Worm (Caenorhabditis elegans) whole organism, L4 larva: ENCODE measurements around the gene ZK1236.5.
A peak's percentile ranks its signal among the peaks of the same experiment; 100 is the strongest.

Experiments
- F37D6.2 ChIP-seq: sonication (generic microtip); optimal IDR thresholded peaks from 2 replicates; lab custom pipeline; 2016; ENCODE audit warnings: mild to moderate bottlenecking, missing genetic modification characterization, missing compliant biosample characterization
- F49E8.2 ChIP-seq: sonication (generic microtip); optimal IDR thresholded peaks from 2 replicates; lab custom pipeline; 2016; ENCODE audit warnings: missing compliant biosample characterization, mild to moderate bottlenecking, missing genetic modification characterization, borderline replicate concordance
- R02D3.7 ChIP-seq: fragments of 150-350 bp; sonication (generic microtip); optimal IDR thresholded peaks from 3 replicates; lab custom pipeline; 2014; ENCODE audit warnings: missing biosample characterization, missing genetic modification characterization
- T20F7.1 ChIP-seq: fragments of 200-800 bp; sonication (Bioruptor generic); optimal IDR thresholded peaks from 2 replicates; lab custom pipeline; 2018; ENCODE audit warnings: mild to moderate bottlenecking, missing genetic modification characterization, missing compliant biosample characterization
- T26A8.4 ChIP-seq: fragments of 200-800 bp; sonication (Bioruptor generic); IDR thresholded peaks from 2 replicates; pipeline ENCODE4 v1.3.6; 2022; ENCODE audit warnings: missing genetic modification characterization, missing compliant biosample characterization
- Y105C5A.15 ChIP-seq: fragments of 200-800 bp; sonication (Bioruptor generic); IDR thresholded peaks from 2 replicates; pipeline ENCODE4 v1.3.6; 2022; ENCODE audit warnings: missing genetic modification characterization, missing compliant biosample characterization
- Y48G9A.11 ChIP-seq: fragments of 200-800 bp; sonication (Bioruptor generic); IDR thresholded peaks from 2 replicates; pipeline ENCODE4 v1.3.6; 2022; ENCODE audit warnings: missing genetic modification reagents, missing genetic modification characterization, missing compliant biosample characterization
- ZK546.5 ChIP-seq, 2 experiments: sonication (generic microtip); optimal IDR thresholded peaks; 2 replicates each; lab custom pipeline; 2017; ENCODE audit warnings: missing biosample characterization in 2 of 2, missing genetic modification characterization in 2 of 2
- aha-1 ChIP-seq: fragments of 150-350 bp; peaks from one replicate; lab custom pipeline; 2014; ENCODE audit warnings: missing biosample characterization, missing genetic modification characterization
- ama-1 ChIP-seq: fragments of 150-350 bp; optimal IDR thresholded peaks from 2 replicates; lab custom pipeline; 2014; ENCODE audit warnings: inconsistent platforms, mixed read lengths
- ceh-32 ChIP-seq: sonication (generic microtip); optimal IDR thresholded peaks from 2 replicates; lab custom pipeline; 2016; ENCODE audit warnings: mild to moderate bottlenecking, missing genetic modification characterization, missing compliant biosample characterization; ENCODE audit not compliant: poor library complexity
- ceh-44 ChIP-seq: fragments of 200-800 bp; sonication (Bioruptor generic); IDR thresholded peaks from 2 replicates; pipeline ENCODE4 v1.3.6; 2022; ENCODE audit warnings: missing genetic modification reagents, missing genetic modification characterization, missing compliant biosample characterization
- ceh-62 ChIP-seq: sonication (generic microtip); optimal IDR thresholded peaks from 2 replicates; lab custom pipeline; 2017; ENCODE audit warnings: missing biosample characterization, missing genetic modification characterization
- ces-1 ChIP-seq: fragments of 150-350 bp; sonication (generic microtip); optimal IDR thresholded peaks from 4 replicates; lab custom pipeline; 2014; ENCODE audit warnings: missing biosample characterization, missing genetic modification reagents, missing genetic modification characterization
- ctbp-1 ChIP-seq: fragments of 200-800 bp; sonication (Bioruptor generic); IDR thresholded peaks from 2 replicates; pipeline ENCODE4 v1.3.6; 2022; ENCODE audit warnings: missing genetic modification reagents, missing genetic modification characterization, missing compliant biosample characterization
- daf-12 ChIP-seq: fragments of 150-350 bp; optimal IDR thresholded peaks from 2 replicates; lab custom pipeline; 2014; ENCODE audit warnings: missing biosample characterization, missing genetic modification reagents, missing genetic modification characterization
- daf-8 ChIP-seq: fragments of 200-800 bp; sonication (Bioruptor generic); IDR thresholded peaks from 2 replicates; pipeline ENCODE4 v1.3.6; 2022; ENCODE audit warnings: missing genetic modification characterization, missing compliant biosample characterization
- dmd-6 ChIP-seq: fragments of 200-800 bp; sonication (Bioruptor generic); IDR thresholded peaks from 2 replicates; pipeline ENCODE4 v1.3.6; 2022; ENCODE audit warnings: missing genetic modification reagents, missing genetic modification characterization, missing compliant biosample characterization
- dmd-9 ChIP-seq: fragments of 200-800 bp; sonication (Bioruptor generic); IDR thresholded peaks from 2 replicates; pipeline ENCODE4 v1.3.6; 2022; ENCODE audit warnings: missing genetic modification reagents, missing genetic modification characterization, missing compliant biosample characterization
- dpl-1 ChIP-seq: fragments of 150-350 bp; optimal IDR thresholded peaks from 2 replicates; lab custom pipeline; 2014; ENCODE audit warnings: missing biosample characterization, missing genetic modification reagents, missing genetic modification characterization
- dve-1 ChIP-seq: sonication (generic microtip); optimal IDR thresholded peaks from 2 replicates; lab custom pipeline; 2017; ENCODE audit warnings: antibody characterized with exemption, mild to moderate bottlenecking, missing genetic modification characterization, missing compliant biosample characterization; ENCODE audit not compliant: insufficient read depth
- fkh-10 ChIP-seq: fragments of 150-350 bp; optimal IDR thresholded peaks from 2 replicates; lab custom pipeline; 2014; ENCODE audit warnings: missing biosample characterization, missing genetic modification reagents, missing genetic modification characterization
- fos-1 ChIP-seq: fragments of 150-350 bp; optimal IDR thresholded peaks from 2 replicates; lab custom pipeline; 2014; ENCODE audit warnings: missing biosample characterization, missing genetic modification characterization
- jun-1 ChIP-seq: fragments of 150-350 bp; optimal IDR thresholded peaks from 2 replicates; lab custom pipeline; 2014; ENCODE audit warnings: missing biosample characterization, missing genetic modification reagents, missing genetic modification characterization
- lim-7 ChIP-seq: fragments of 200-800 bp; sonication (Bioruptor generic); IDR thresholded peaks from 2 replicates; pipeline ENCODE4 v1.3.6; 2022; ENCODE audit warnings: missing genetic modification characterization, missing compliant biosample characterization
- lin-1 ChIP-seq: fragments of 200-800 bp; sonication (Bioruptor generic); IDR thresholded peaks from 2 replicates; pipeline ENCODE4 v1.3.6; 2022; ENCODE audit warnings: missing genetic modification reagents, missing genetic modification characterization, missing compliant biosample characterization
- lin-29 ChIP-seq: fragments of 200-800 bp; sonication (Bioruptor generic); IDR thresholded peaks from 2 replicates; pipeline ENCODE4 v1.3.6; 2022; ENCODE audit warnings: missing genetic modification reagents, missing genetic modification characterization, missing compliant biosample characterization
- lin-38 ChIP-seq: fragments of 200-800 bp; sonication (Bioruptor generic); IDR thresholded peaks from 2 replicates; pipeline ENCODE4 v1.3.6; 2022; ENCODE audit warnings: missing genetic modification reagents, missing genetic modification characterization, missing compliant biosample characterization
- lir-3 ChIP-seq: sonication (generic microtip); optimal IDR thresholded peaks from 2 replicates; lab custom pipeline; 2016; ENCODE audit warnings: mild to moderate bottlenecking, missing genetic modification characterization, missing compliant biosample characterization
- lsy-2 ChIP-seq, 2 experiments: fragments of 150-350 bp in 1 of 2; sonication (generic microtip) in 1 of 2; optimal IDR thresholded peaks; 2 replicates each; lab custom pipeline; 2014 to 2017; ENCODE audit warnings: missing biosample characterization in 2 of 2, missing genetic modification characterization in 2 of 2
- mdl-1 ChIP-seq, 2 experiments: fragments of 150-350 bp in 1 of 2; sonication (generic microtip) in 1 of 2; optimal IDR thresholded peaks; 2 replicates each; lab custom pipeline; 2014 to 2017; ENCODE audit warnings: missing biosample characterization in 2 of 2, missing genetic modification characterization in 2 of 2
- mes-2 ChIP-seq: sonication (generic microtip); optimal IDR thresholded peaks from 2 replicates; lab custom pipeline; 2016; ENCODE audit warnings: missing genotype, mild to moderate bottlenecking, missing genetic modification characterization, missing compliant biosample characterization; ENCODE audit not compliant: poor library complexity, severe bottlenecking
- mxl-3 ChIP-seq: fragments of 200-800 bp; sonication (Bioruptor generic); optimal IDR thresholded peaks from 2 replicates; lab custom pipeline; 2018; ENCODE audit warnings: mild to moderate bottlenecking, missing genetic modification characterization, missing compliant biosample characterization
- nhr-111 ChIP-seq: fragments of 200-800 bp; sonication (Bioruptor generic); optimal IDR thresholded peaks from 2 replicates; lab custom pipeline; 2018; ENCODE audit warnings: mild to moderate bottlenecking, missing genetic modification characterization, missing compliant biosample characterization
- nhr-42 ChIP-seq: fragments of 200-800 bp; sonication (Bioruptor generic); IDR thresholded peaks from 2 replicates; pipeline ENCODE4 v1.3.6; 2022; ENCODE audit warnings: missing genetic modification characterization, missing compliant biosample characterization
- nhr-48 ChIP-seq: sonication (generic microtip); optimal IDR thresholded peaks from 2 replicates; lab custom pipeline; 2016; ENCODE audit warnings: mild to moderate bottlenecking, missing genetic modification characterization, missing compliant biosample characterization
- nhr-6 ChIP-seq: fragments of 150-350 bp; optimal IDR thresholded peaks from 2 replicates; lab custom pipeline; 2014; ENCODE audit warnings: missing biosample characterization, missing genetic modification characterization
- nhr-76 ChIP-seq: fragments of 150-350 bp; optimal IDR thresholded peaks from 2 replicates; lab custom pipeline; 2014; ENCODE audit warnings: missing biosample characterization, missing genetic modification characterization
- nhr-77 ChIP-seq: fragments of 150-350 bp; optimal IDR thresholded peaks from 2 replicates; lab custom pipeline; 2014; ENCODE audit warnings: missing biosample characterization, missing genetic modification characterization
- php-3 ChIP-seq: fragments of 200-800 bp; sonication (Bioruptor generic); IDR thresholded peaks from 2 replicates; pipeline ENCODE4 v1.3.6; 2022; ENCODE audit warnings: missing genetic modification reagents, missing genetic modification characterization, missing compliant biosample characterization
- pqm-1 ChIP-seq: sonication (generic microtip); optimal IDR thresholded peaks from 2 replicates; lab custom pipeline; 2017; ENCODE audit warnings: missing biosample characterization, missing genetic modification characterization
- rbr-2 ChIP-seq: sonication (generic microtip); optimal IDR thresholded peaks from 2 replicates; lab custom pipeline; 2016; ENCODE audit warnings: missing genotype, missing genetic modification characterization, missing compliant biosample characterization
- tag-97 ChIP-seq: fragments of 200-800 bp; sonication (Bioruptor generic); IDR thresholded peaks from 2 replicates; pipeline ENCODE4 v1.3.6; 2022; ENCODE audit warnings: missing genetic modification characterization, missing compliant biosample characterization
- unc-39 ChIP-seq: sonication (generic microtip); optimal IDR thresholded peaks from 2 replicates; lab custom pipeline; 2017; ENCODE audit warnings: missing biosample characterization, missing genetic modification characterization
- vab-7 ChIP-seq: fragments of 200-800 bp; sonication (Bioruptor generic); IDR thresholded peaks from 2 replicates; pipeline ENCODE4 v1.3.6; 2022; ENCODE audit warnings: missing genetic modification reagents, missing genetic modification characterization, missing compliant biosample characterization
- zfp-2 ChIP-seq: sonication (generic microtip); optimal IDR thresholded peaks from 2 replicates; lab custom pipeline; 2016; ENCODE audit warnings: mild to moderate bottlenecking, missing genetic modification characterization, missing compliant biosample characterization
- zfp-3 ChIP-seq: fragments of 200-800 bp; sonication (Bioruptor generic); conservative IDR thresholded peaks from 2 replicates; pipeline ENCODE4 v1.3.6; 2022; ENCODE audit warnings: missing genetic modification reagents, missing genetic modification characterization, missing compliant biosample characterization
- zip-11 ChIP-seq: fragments of 200-800 bp; sonication (Bioruptor generic); IDR thresholded peaks from 2 replicates; pipeline ENCODE4 v1.3.6; 2022; ENCODE audit warnings: missing genetic modification characterization, missing compliant biosample characterization

The ZK1236.5 gene

ce11 chrIII:8432143-8432542 lies at the start of gene ZK1236.5:
TSS of gene ZK1236.5 (minus strand) at chrIII:8432214.
- peak; percentile 94 for TF ChIP-seq Y48G9A.11 (GFP tag; lab: Robert Waterston, UW)
- TF ChIP-seq T20F7.1 (GFP tag; lab: Kevin White, UChicago): peak; percentile 94
- TF ChIP-seq nhr-77 (tag; lab: Kevin White, UChicago): no peak
- no peak for TF ChIP-seq Y105C5A.15
- TF ChIP-seq nhr-6 (tag; lab: Kevin White, UChicago): peak; percentile 50
- TF ChIP-seq lsy-2 (tag; optimal IDR thresholded peaks at IDR 0.05; lab: Kevin White, UChicago): peak in 1 of 2 experiments; percentile 64
- TF ChIP-seq fkh-10 (GFP tag; lab: Kevin White, UChicago): no peak
- no peak for TF ChIP-seq ctbp-1 (GFP tag; lab: Robert Waterston, UW)
- TF ChIP-seq aha-1: peak; percentile 46
- peak; percentile 30 for TF ChIP-seq dpl-1 (GFP tag; lab: Kevin White, UChicago)
- peak; percentile 62 for TF ChIP-seq mes-2
- no peak for TF ChIP-seq tag-97 (GFP tag; lab: Robert Waterston, UW)
- no peak for TF ChIP-seq zip-11
- TF ChIP-seq nhr-42 (GFP tag; lab: Robert Waterston, UW): no peak
- TF ChIP-seq lim-7: no peak
- TF ChIP-seq zfp-2 (tag; lab: Kevin White, UChicago): no peak
- TF ChIP-seq dmd-9 (GFP tag; lab: Robert Waterston, UW): no peak
- TF ChIP-seq pqm-1 (tag; lab: Kevin White, UChicago): no peak
- peak; percentile 71 for TF ChIP-seq R02D3.7 (tag; lab: Kevin White, UChicago)
- no peak for TF ChIP-seq dmd-6 (GFP tag; lab: Robert Waterston, UW)

ce11 chrIII:8480355-8480754 lies 48.3 kb upstream of the ZK1236.5 start, which contains the start of gene F42H10.6:
TSS of gene F42H10.6 (minus strand) at chrIII:8480455.
- no peak for TF ChIP-seq vab-7
- TF ChIP-seq dmd-9 (GFP tag; lab: Robert Waterston, UW): no peak
- TF ChIP-seq ceh-62 (tag; lab: Kevin White, UChicago): no peak
- no peak for TF ChIP-seq lin-38 (GFP tag; lab: Robert Waterston, UW)
- no peak for TF ChIP-seq nhr-42 (GFP tag; lab: Robert Waterston, UW)
- no peak for TF ChIP-seq mdl-1 (tag; optimal IDR thresholded peaks at IDR 0.05; lab: Kevin White, UChicago)
- TF ChIP-seq nhr-76 (tag; lab: Kevin White, UChicago): no peak
- no peak for TF ChIP-seq ama-1 (lab: Kevin White, UChicago)
- TF ChIP-seq fkh-10 (GFP tag; lab: Kevin White, UChicago): no peak
- no peak for TF ChIP-seq fos-1 (tag; lab: Kevin White, UChicago)
- no peak for TF ChIP-seq T26A8.4 (GFP tag; lab: Robert Waterston, UW)
- no peak for TF ChIP-seq daf-8 (GFP tag; lab: Robert Waterston, UW)
- no peak for TF ChIP-seq jun-1 (tag; lab: Kevin White, UChicago)
- TF ChIP-seq daf-12 (tag; lab: Kevin White, UChicago): no peak
- TF ChIP-seq unc-39 (tag; lab: Kevin White, UChicago): no peak
- no peak for TF ChIP-seq lir-3 (tag; lab: Kevin White, UChicago)
- no peak for TF ChIP-seq ZK546.5 (tag; optimal IDR thresholded peaks at IDR 0.05; lab: Kevin White, UChicago)
- no peak for TF ChIP-seq F49E8.2 (tag; lab: Kevin White, UChicago)
- TF ChIP-seq nhr-111 (GFP tag; lab: Kevin White, UChicago): no peak
- no peak for TF ChIP-seq dve-1 (tag; lab: Kevin White, UChicago)

- TF ChIP-seq nhr-48 (no peak), php-3 (GFP tag; lab: Robert Waterston, UW) (no peak), lim-7 (no peak), ceh-32 (tag; lab: Kevin White, UChicago) (no peak), tag-97 (GFP tag; lab: Robert Waterston, UW) (no peak), F49E8.2 (tag; lab: Kevin White, UChicago) (no peak), lin-29 (GFP tag; lab: Robert Waterston, UW) (no peak), mxl-3 (GFP tag; lab: Kevin White, UChicago) (no peak), ceh-44 (GFP tag; lab: Robert Waterston, UW) (no peak), rbr-2 (tag; lab: Kevin White, UChicago) (no peak), R02D3.7 (tag; lab: Kevin White, UChicago) (no peak), zfp-3 (GFP tag; lab: Robert Waterston, UW) (no peak), F37D6.2 (tag; lab: Kevin White, UChicago) (no peak), jun-1 (tag; lab: Kevin White, UChicago) (no peak), lin-38 (GFP tag; lab: Robert Waterston, UW) (peak; percentile 64), mdl-1 (tag; optimal IDR thresholded peaks at IDR 0.05; lab: Kevin White, UChicago) (no peak), lin-1 (peak; percentile 15; the same call in 1 of the 2 replicates), ces-1 (GFP tag; lab: Kevin White, UChicago) (no peak)
Measured at ce11 chrIII:8479322-8479864, 47.4 kb upstream of the ZK1236.5 start.
